Worm (Caenorhabditis elegans) whole organism, L4 larva: ENCODE measurements around the gene mocs-1.
A peak's percentile ranks its signal among the peaks of the same experiment; 100 is the strongest.

Experiments
- D1046.2 ChIP-seq: fragments of 200-800 bp; sonication (Bioruptor generic); IDR thresholded peaks from 2 replicates; pipeline ENCODE4 v1.3.6; 2022; ENCODE audit warnings: missing genetic modification characterization, missing compliant biosample characterization
- F44E2.7 ChIP-seq: fragments of 200-800 bp; sonication (Bioruptor generic); IDR thresholded peaks from 2 replicates; pipeline ENCODE4 v2.1.2; 2022; ENCODE audit warnings: missing genetic modification characterization, missing compliant biosample characterization
- F49E8.2 ChIP-seq: sonication (generic microtip); optimal IDR thresholded peaks from 2 replicates; lab custom pipeline; 2016; ENCODE audit warnings: missing compliant biosample characterization, mild to moderate bottlenecking, missing genetic modification characterization, borderline replicate concordance
- R02D3.7 ChIP-seq: fragments of 150-350 bp; sonication (generic microtip); optimal IDR thresholded peaks from 3 replicates; lab custom pipeline; 2014; ENCODE audit warnings: missing biosample characterization, missing genetic modification characterization
- aha-1 ChIP-seq: fragments of 150-350 bp; peaks from one replicate; lab custom pipeline; 2014; ENCODE audit warnings: missing biosample characterization, missing genetic modification characterization
- aly-2 ChIP-seq: sonication (generic microtip); optimal IDR thresholded peaks from 2 replicates; lab custom pipeline; 2018; ENCODE audit warnings: missing biosample characterization, missing genetic modification characterization
- ama-1 ChIP-seq: fragments of 150-350 bp; optimal IDR thresholded peaks from 2 replicates; lab custom pipeline; 2014; ENCODE audit warnings: inconsistent platforms, mixed read lengths
- ceh-20 ChIP-seq: fragments of 200-800 bp; sonication (Bioruptor generic); IDR thresholded peaks from 2 replicates; pipeline ENCODE4 v1.3.6; 2022; ENCODE audit warnings: missing genetic modification reagents, missing genetic modification characterization, missing compliant biosample characterization
- ceh-28 ChIP-seq: fragments of 150-350 bp; optimal IDR thresholded peaks from 2 replicates; lab custom pipeline; 2014; ENCODE audit warnings: missing biosample characterization, missing genetic modification reagents, missing genetic modification characterization
- ceh-62 ChIP-seq: sonication (generic microtip); optimal IDR thresholded peaks from 2 replicates; lab custom pipeline; 2017; ENCODE audit warnings: missing biosample characterization, missing genetic modification characterization
- ces-1 ChIP-seq: fragments of 150-350 bp; sonication (generic microtip); optimal IDR thresholded peaks from 4 replicates; lab custom pipeline; 2014; ENCODE audit warnings: missing biosample characterization, missing genetic modification reagents, missing genetic modification characterization
- cey-2 ChIP-seq: sonication (generic microtip); optimal IDR thresholded peaks from 3 replicates; lab custom pipeline; 2017; ENCODE audit warnings: missing genetic modification characterization, mild to moderate bottlenecking, missing compliant biosample characterization, antibody characterized with exemption, borderline replicate concordance; ENCODE audit not compliant: insufficient read depth
- ctbp-1 ChIP-seq: fragments of 200-800 bp; sonication (Bioruptor generic); IDR thresholded peaks from 2 replicates; pipeline ENCODE4 v1.3.6; 2022; ENCODE audit warnings: missing genetic modification reagents, missing genetic modification characterization, missing compliant biosample characterization
- daf-16 ChIP-seq, 3 experiments: sonication (generic microtip); optimal IDR thresholded peaks; 2 replicates each; lab custom pipeline; 2016 to 2017; ENCODE audit warnings: missing genetic modification characterization in 3 of 3, missing genetic modification reagents in 3 of 3, mild to moderate bottlenecking in 2 of 3, missing compliant biosample characterization in 2 of 3, missing biosample characterization in 1 of 3, moderate library complexity in 1 of 3
- daf-8 ChIP-seq: fragments of 200-800 bp; sonication (Bioruptor generic); IDR thresholded peaks from 2 replicates; pipeline ENCODE4 v1.3.6; 2022; ENCODE audit warnings: missing genetic modification characterization, missing compliant biosample characterization
- dmd-8 ChIP-seq: fragments of 200-800 bp; sonication (Bioruptor generic); IDR thresholded peaks from 2 replicates; pipeline ENCODE4 v1.3.6; 2022; ENCODE audit warnings: missing genetic modification characterization, missing compliant biosample characterization
- duxl-1 ChIP-seq: sonication (generic microtip); optimal IDR thresholded peaks from 2 replicates; lab custom pipeline; 2016; ENCODE audit warnings: mild to moderate bottlenecking, missing genetic modification characterization, moderate library complexity, missing compliant biosample characterization; ENCODE audit not compliant: poor library complexity
- egl-27 ChIP-seq: sonication (generic microtip); optimal IDR thresholded peaks from 3 replicates; lab custom pipeline; 2017; ENCODE audit warnings: missing biosample characterization, missing genetic modification reagents, missing genetic modification characterization
- fkh-10 ChIP-seq: fragments of 150-350 bp; optimal IDR thresholded peaks from 2 replicates; lab custom pipeline; 2014; ENCODE audit warnings: missing biosample characterization, missing genetic modification reagents, missing genetic modification characterization
- fos-1 ChIP-seq: fragments of 150-350 bp; optimal IDR thresholded peaks from 2 replicates; lab custom pipeline; 2014; ENCODE audit warnings: missing biosample characterization, missing genetic modification characterization
- hif-1 ChIP-seq, 2 experiments: sonication (generic microtip); optimal IDR thresholded peaks; 2 replicates each; lab custom pipeline; 2016 to 2017; ENCODE audit warnings: missing compliant biosample characterization in 2 of 2, missing genetic modification characterization in 2 of 2, missing genetic modification reagents in 2 of 2, missing genotype in 2 of 2, mild to moderate bottlenecking in 1 of 2
- hlh-11 ChIP-seq: fragments of 200-800 bp; sonication (Bioruptor generic); optimal IDR thresholded peaks from 2 replicates; lab custom pipeline; 2018; ENCODE audit warnings: mild to moderate bottlenecking, missing genetic modification characterization, missing compliant biosample characterization
- hmg-1.1 ChIP-seq: fragments of 200-800 bp; sonication (Bioruptor generic); IDR thresholded peaks from 2 replicates; pipeline ENCODE4 v1.3.6; 2022; ENCODE audit warnings: missing genetic modification reagents, missing genetic modification characterization, missing compliant biosample characterization
- lin-1 ChIP-seq: fragments of 200-800 bp; sonication (Bioruptor generic); IDR thresholded peaks from 2 replicates; pipeline ENCODE4 v1.3.6; 2022; ENCODE audit warnings: missing genetic modification reagents, missing genetic modification characterization, missing compliant biosample characterization
- lin-15B ChIP-seq: fragments of 150-350 bp; sonication (generic microtip); optimal IDR thresholded peaks from 3 replicates; lab custom pipeline; 2014; ENCODE audit warnings: missing biosample characterization, missing genetic modification characterization
- lin-38 ChIP-seq: fragments of 200-800 bp; sonication (Bioruptor generic); IDR thresholded peaks from 2 replicates; pipeline ENCODE4 v1.3.6; 2022; ENCODE audit warnings: missing genetic modification reagents, missing genetic modification characterization, missing compliant biosample characterization
- lin-39 ChIP-seq: fragments of 150-350 bp; optimal IDR thresholded peaks from 2 replicates; lab custom pipeline; 2014; ENCODE audit warnings: missing biosample characterization, missing genetic modification reagents, missing genetic modification characterization
- lsy-2 ChIP-seq, 2 experiments: fragments of 150-350 bp in 1 of 2; sonication (generic microtip) in 1 of 2; optimal IDR thresholded peaks; 2 replicates each; lab custom pipeline; 2014 to 2017; ENCODE audit warnings: missing biosample characterization in 2 of 2, missing genetic modification characterization in 2 of 2
- mdl-1 ChIP-seq, 2 experiments: fragments of 150-350 bp in 1 of 2; sonication (generic microtip) in 1 of 2; optimal IDR thresholded peaks; 2 replicates each; lab custom pipeline; 2014 to 2017; ENCODE audit warnings: missing biosample characterization in 2 of 2, missing genetic modification characterization in 2 of 2
- mdt-29 ChIP-seq: fragments of 200-800 bp; sonication (Bioruptor generic); IDR thresholded peaks from 2 replicates; pipeline ENCODE4 v1.3.6; 2022; ENCODE audit warnings: missing genetic modification reagents, missing genetic modification characterization, missing compliant biosample characterization
- mxl-2 ChIP-seq: fragments of 200-800 bp; sonication (Bioruptor generic); conservative IDR thresholded peaks from 2 replicates; pipeline ENCODE4 v1.3.6; 2022; ENCODE audit warnings: missing genetic modification reagents, missing genetic modification characterization, missing compliant biosample characterization
- mxl-3 ChIP-seq: fragments of 200-800 bp; sonication (Bioruptor generic); optimal IDR thresholded peaks from 2 replicates; lab custom pipeline; 2018; ENCODE audit warnings: mild to moderate bottlenecking, missing genetic modification characterization, missing compliant biosample characterization
- nhr-102 ChIP-seq: sonication (generic microtip); optimal IDR thresholded peaks from 2 replicates; lab custom pipeline; 2016; ENCODE audit warnings: mild to moderate bottlenecking, missing genetic modification characterization, moderate library complexity, missing compliant biosample characterization
- nhr-111 ChIP-seq: fragments of 200-800 bp; sonication (Bioruptor generic); optimal IDR thresholded peaks from 2 replicates; lab custom pipeline; 2018; ENCODE audit warnings: mild to moderate bottlenecking, missing genetic modification characterization, missing compliant biosample characterization
- nhr-25 ChIP-seq: sonication (generic microtip); optimal IDR thresholded peaks from 2 replicates; lab custom pipeline; 2017; ENCODE audit warnings: missing genetic modification characterization, mild to moderate bottlenecking, missing compliant biosample characterization, antibody characterized with exemption, moderate library complexity, borderline replicate concordance; ENCODE audit not compliant: insufficient read depth
- nhr-28 ChIP-seq: fragments of 150-350 bp; optimal IDR thresholded peaks from 2 replicates; lab custom pipeline; 2014; ENCODE audit warnings: missing biosample characterization, missing genetic modification characterization
- nhr-41 ChIP-seq: fragments of 200-800 bp; sonication (Bioruptor generic); IDR thresholded peaks from 2 replicates; pipeline ENCODE4 v1.3.6; 2022; ENCODE audit warnings: missing genetic modification reagents, missing genetic modification characterization, missing compliant biosample characterization
- nhr-42 ChIP-seq: fragments of 200-800 bp; sonication (Bioruptor generic); IDR thresholded peaks from 2 replicates; pipeline ENCODE4 v1.3.6; 2022; ENCODE audit warnings: missing genetic modification characterization, missing compliant biosample characterization
- nhr-77 ChIP-seq: fragments of 150-350 bp; optimal IDR thresholded peaks from 2 replicates; lab custom pipeline; 2014; ENCODE audit warnings: missing biosample characterization, missing genetic modification characterization
- pha-4 ChIP-seq, 2 experiments: fragments of 150-350 bp in 1 of 2; fragments of 200-800 bp in 1 of 2; sonication (Bioruptor generic) in 1 of 2; IDR thresholded peaks in 1 of 2; optimal IDR thresholded peaks in 1 of 2; 2 replicates each; pipeline versions ENCODE4 v1.3.6 to Lab custom; 2014 to 2022; ENCODE audit warnings: missing genetic modification characterization in 2 of 2, missing genetic modification reagents in 2 of 2, missing biosample characterization in 1 of 2, missing compliant biosample characterization in 1 of 2
- pqm-1 ChIP-seq: sonication (generic microtip); optimal IDR thresholded peaks from 2 replicates; lab custom pipeline; 2017; ENCODE audit warnings: missing biosample characterization, missing genetic modification characterization
- saeg-2 ChIP-seq: fragments of 200-800 bp; sonication (Bioruptor generic); IDR thresholded peaks from 2 replicates; pipeline ENCODE4 v1.3.6; 2022; ENCODE audit warnings: missing genetic modification reagents, missing genetic modification characterization, missing compliant biosample characterization
- skn-1 ChIP-seq: fragments of 150-350 bp; optimal IDR thresholded peaks from 2 replicates; lab custom pipeline; 2014; ENCODE audit warnings: missing biosample characterization, missing genetic modification characterization
- snpc-1.2 ChIP-seq: fragments of 200-800 bp; sonication (Bioruptor generic); IDR thresholded peaks from 2 replicates; pipeline ENCODE4 v1.3.6; 2022; ENCODE audit warnings: missing genetic modification reagents, missing genetic modification characterization, missing compliant biosample characterization
- spr-1 ChIP-seq: sonication (generic microtip); optimal IDR thresholded peaks from 2 replicates; lab custom pipeline; 2016; ENCODE audit warnings: mild to moderate bottlenecking, missing genetic modification characterization, missing compliant biosample characterization
- spr-3 ChIP-seq: fragments of 200-800 bp; sonication (Bioruptor generic); optimal IDR thresholded peaks from 2 replicates; lab custom pipeline; 2018; ENCODE audit warnings: mild to moderate bottlenecking, missing genetic modification characterization, missing compliant biosample characterization
- unc-62 ChIP-seq, 3 experiments: fragments of 150-350 bp in 1 of 3; sonication (generic microtip); optimal IDR thresholded peaks in 2 of 3; peaks in 1 of 3; 1 replicate in 1 of 3; 2 replicates in 2 of 3; lab custom pipeline; 2014 to 2017; ENCODE audit warnings: missing biosample characterization in 3 of 3, missing genetic modification characterization in 3 of 3, missing genetic modification reagents in 3 of 3, missing genotype in 1 of 3
- ztf-7 ChIP-seq: fragments of 150-350 bp; optimal IDR thresholded peaks from 2 replicates; lab custom pipeline; 2014; ENCODE audit warnings: missing biosample characterization, missing genetic modification characterization

Gene mocs-1

ce11 chrX:15408577-15408976, 32.0 kb downstream of the mocs-1 start (continued):
- TF ChIP-seq duxl-1 (tag; lab: Kevin White, UChicago) = no peak
- no peak for TF ChIP-seq nhr-111
- no peak for TF ChIP-seq nhr-25 (tag; lab: Kevin White, UChicago)
- TF ChIP-seq ceh-20 (GFP tag; lab: Robert Waterston, UW) = peak; percentile 92
- TF ChIP-seq lin-38 (GFP tag; lab: Robert Waterston, UW) = no peak
- TF ChIP-seq ces-1 = no peak
- no peak for TF ChIP-seq ctbp-1 (GFP tag; lab: Robert Waterston, UW)
- peak; percentile 55 for TF ChIP-seq aha-1
- no peak for TF ChIP-seq fos-1 (tag; lab: Kevin White, UChicago)
- no peak for TF ChIP-seq mdl-1 (tag; optimal IDR thresholded peaks at IDR 0.05; lab: Kevin White, UChicago)
- no peak for TF ChIP-seq lin-39
- no peak for TF ChIP-seq D1046.2 (GFP tag; lab: Robert Waterston, UW)
- no peak for TF ChIP-seq spr-1 (tag; lab: Kevin White, UChicago)
- no peak for TF ChIP-seq daf-8 (GFP tag; lab: Robert Waterston, UW)
- TF ChIP-seq fkh-10 (GFP tag; lab: Kevin White, UChicago) = no peak
- TF ChIP-seq ama-1 (lab: Kevin White, UChicago) = no peak
- TF ChIP-seq R02D3.7 (tag; lab: Kevin White, UChicago) = no peak
- TF ChIP-seq mxl-3 = no peak
- no peak for TF ChIP-seq mdt-29 (GFP tag; lab: Robert Waterston, UW)
- TF ChIP-seq pqm-1 (tag; lab: Kevin White, UChicago) = peak; percentile 73
- TF ChIP-seq saeg-2 (GFP tag; lab: Robert Waterston, UW) = no peak
- peak; percentile 33 for TF ChIP-seq nhr-77 (tag; lab: Kevin White, UChicago)
- TF ChIP-seq lin-1 (GFP tag; lab: Robert Waterston, UW) = peak; percentile 56; the same call in 1 of the 2 replicates
- TF ChIP-seq F49E8.2 = no peak
- no peak for TF ChIP-seq daf-16 (GFP tag; optimal IDR thresholded peaks at IDR 0.05; lab: Kevin White, UChicago)
- TF ChIP-seq daf-16 (tag; optimal IDR thresholded peaks at IDR 0.05; lab: Kevin White, UChicago) = peak; percentile 81
- TF ChIP-seq nhr-41 (GFP tag; lab: Robert Waterston, UW) = no peak
- TF ChIP-seq aly-2 (tag; lab: Kevin White, UChicago) = no peak
- no peak for TF ChIP-seq nhr-102 (tag; lab: Kevin White, UChicago)
- TF ChIP-seq spr-3 (GFP tag; lab: Kevin White, UChicago) = no peak
- peak; percentile 63 for TF ChIP-seq hlh-11 (tag; lab: Kevin White, UChicago)
- TF ChIP-seq dmd-8 (GFP tag; lab: Robert Waterston, UW) = no peak
- TF ChIP-seq ceh-62 = no peak
- TF ChIP-seq cey-2 (tag; lab: Kevin White, UChicago) = no peak
- TF ChIP-seq nhr-28 (tag; lab: Kevin White, UChicago) = peak; percentile 72
- TF ChIP-seq hmg-1.1 = no peak
- TF ChIP-seq, all 104 proteins: peak for 12

ce11 chrX:15407631-15408030, 33.0 kb downstream of the mocs-1 start, which contains the start of gene psa-3:
Gene psa-3 (plus strand): TSS chrX:15407931.
- TF ChIP-seq F49E8.2 (no peak), ceh-62 (no peak), skn-1 (no peak), egl-27 (tag; lab: Kevin White, UChicago) (no peak), lsy-2 (tag; optimal IDR thresholded peaks at IDR 0.05; lab: Kevin White, UChicago) (no peak), hif-1 (tag; optimal IDR thresholded peaks at IDR 0.05; lab: Kevin White, UChicago) (no peak), ztf-7 (tag; lab: Kevin White, UChicago) (no peak), ceh-20 (GFP tag; lab: Robert Waterston, UW) (no peak), lin-15B (tag; lab: Kevin White, UChicago) (no peak), snpc-1.2 (GFP tag; lab: Robert Waterston, UW) (no peak), F44E2.7 (GFP tag; lab: Robert Waterston, UW) (no peak), pha-4 (GFP tag; IDR thresholded peaks at IDR 0.05; lab: Robert Waterston, UW) (no peak), pha-4 (tag; optimal IDR thresholded peaks at IDR 0.05; lab: Kevin White, UChicago) (no peak), daf-16 (GFP tag; optimal IDR thresholded peaks at IDR 0.05; lab: Kevin White, UChicago) (no peak), daf-16 (tag; optimal IDR thresholded peaks at IDR 0.05; lab: Kevin White, UChicago) (no peak), nhr-42 (GFP tag; lab: Robert Waterston, UW) (no peak), mdl-1 (tag; optimal IDR thresholded peaks at IDR 0.05; lab: Kevin White, UChicago) (no peak), ceh-28 (tag; lab: Kevin White, UChicago) (no peak), unc-62 (GFP tag; optimal IDR thresholded peaks at IDR 0.05 in 1 of 2; lab: Kevin White, UChicago) (no peak), unc-62 (tag; optimal IDR thresholded peaks at IDR 0.05; lab: Kevin White, UChicago) (no peak), mxl-2 (no peak), lin-39 (no peak)
